Fruit fly (Drosophila melanogaster) whole organism, prepupa: ENCODE measurements around the gene CG13043.
A peak's percentile ranks its signal among the peaks of the same experiment; 100 is the strongest.

Experiments
- CG10631 ChIP-seq: fragments of 200-800 bp; sonication (Bioruptor generic); optimal IDR thresholded peaks from 2 replicates; lab custom pipeline; 2016; ENCODE audit warnings: missing biosample characterization, missing genetic modification characterization
- CG10669 ChIP-seq: fragments of 200-800 bp; sonication (Bioruptor generic); optimal IDR thresholded peaks from 3 replicates; lab custom pipeline; 2018; ENCODE audit warnings: missing biosample characterization, mild to moderate bottlenecking, missing genetic modification characterization, moderate library complexity
- CG11294 ChIP-seq: fragments of 200-800 bp; sonication (Bioruptor generic); IDR thresholded peaks from 2 replicates; pipeline ENCODE4 v1.3.6; 2022; ENCODE audit warnings: missing biosample characterization, missing genetic modification characterization
- CG15336 ChIP-seq: fragments of 200-800 bp; sonication (Bioruptor generic); IDR thresholded peaks from 2 replicates; pipeline ENCODE4 v1.3.6; 2022; ENCODE audit warnings: missing biosample characterization, missing genetic modification characterization
- CG3032 ChIP-seq: fragments of 200-800 bp; optimal IDR thresholded peaks from 2 replicates; lab custom pipeline; 2019; ENCODE audit warnings: missing biosample characterization, mild to moderate bottlenecking, missing genetic modification characterization, moderate library complexity
- CG32006 ChIP-seq: fragments of 200-800 bp; sonication (Bioruptor generic); optimal IDR thresholded peaks from 3 replicates; lab custom pipeline; 2017; ENCODE audit warnings: missing biosample characterization, mild to moderate bottlenecking, missing genetic modification characterization
- CG34406 ChIP-seq: fragments of 200-800 bp; sonication (Bioruptor generic); optimal IDR thresholded peaks from 3 replicates; lab custom pipeline; 2016; ENCODE audit warnings: missing biosample characterization, missing genetic modification characterization
- CG4318 ChIP-seq: fragments of 200-800 bp; sonication (Bioruptor generic); optimal IDR thresholded peaks from 3 replicates; lab custom pipeline; 2017; ENCODE audit warnings: missing biosample characterization, mild to moderate bottlenecking, missing genetic modification characterization
- CG6276 ChIP-seq: fragments of 200-800 bp; sonication (Bioruptor generic); optimal IDR thresholded peaks from 2 replicates; lab custom pipeline; 2017; ENCODE audit warnings: missing biosample characterization, mild to moderate bottlenecking, missing genetic modification characterization
- CG6792 ChIP-seq: fragments of 200-800 bp; sonication (Bioruptor generic); optimal IDR thresholded peaks from 3 replicates; lab custom pipeline; 2016; ENCODE audit warnings: missing biosample characterization, missing genetic modification characterization
- CG6808 ChIP-seq: fragments of 200-800 bp; sonication (Bioruptor generic); optimal IDR thresholded peaks from 3 replicates; lab custom pipeline; 2017; ENCODE audit warnings: missing biosample characterization, missing genetic modification characterization, mild to moderate bottlenecking, moderate library complexity, missing genetic modification reagents
- CG6854 ChIP-seq: fragments of 200-800 bp; sonication (Bioruptor generic); optimal IDR thresholded peaks from 2 replicates; lab custom pipeline; 2017; ENCODE audit warnings: missing biosample characterization, mild to moderate bottlenecking, missing genetic modification characterization
- CG7368 ChIP-seq: fragments of 200-800 bp; sonication (Bioruptor generic); optimal IDR thresholded peaks from 3 replicates; lab custom pipeline; 2016; ENCODE audit warnings: missing biosample characterization, missing genetic modification characterization
- CG8119 ChIP-seq: fragments of 200-800 bp; sonication (Bioruptor generic); IDR thresholded peaks from 3 replicates; pipeline ENCODE4 v1.3.6; 2022; ENCODE audit warnings: missing biosample characterization, missing genetic modification characterization
- CG8319 ChIP-seq: fragments of 200-800 bp; sonication (Bioruptor generic); optimal IDR thresholded peaks from 3 replicates; lab custom pipeline; 2016; ENCODE audit warnings: missing biosample characterization, missing genetic modification characterization
- CG9139 ChIP-seq: fragments of 200-800 bp; sonication (Bioruptor generic); optimal IDR thresholded peaks from 3 replicates; lab custom pipeline; 2017; ENCODE audit warnings: missing biosample characterization, mild to moderate bottlenecking, missing genetic modification characterization
- Eip78C ChIP-seq: fragments of 200-800 bp; sonication (Bioruptor generic); peaks from one replicate; lab custom pipeline; 2016; ENCODE audit warnings: missing biosample characterization, missing genetic modification characterization
- Eip93F ChIP-seq: fragments of 200-800 bp; sonication (Bioruptor generic); optimal IDR thresholded peaks from 2 replicates; lab custom pipeline; 2016; ENCODE audit warnings: missing biosample characterization, mild to moderate bottlenecking, missing genetic modification characterization
- Ets96B ChIP-seq: fragments of 200-800 bp; optimal IDR thresholded peaks from 2 replicates; lab custom pipeline; 2019; ENCODE audit warnings: missing biosample characterization, mild to moderate bottlenecking, missing genetic modification characterization, moderate library complexity
- Gug ChIP-seq: fragments of 200-800 bp; sonication (Bioruptor generic); IDR thresholded peaks from 2 replicates; pipeline ENCODE4 v1.3.6; 2022; ENCODE audit warnings: missing biosample characterization, missing genetic modification characterization
- Hr39 ChIP-seq: fragments of 200-800 bp; sonication (Bioruptor generic); optimal IDR thresholded peaks from 2 replicates; lab custom pipeline; 2016; ENCODE audit warnings: missing biosample characterization, missing genetic modification characterization
- Hr4 ChIP-seq: fragments of 200-800 bp; sonication (Bioruptor generic); optimal IDR thresholded peaks from 3 replicates; lab custom pipeline; 2016; ENCODE audit warnings: missing biosample characterization, missing genetic modification characterization
- Met ChIP-seq: fragments of 200-800 bp; sonication (Bioruptor generic); optimal IDR thresholded peaks from 3 replicates; lab custom pipeline; 2016; ENCODE audit warnings: missing biosample characterization, missing genetic modification characterization
- Smox ChIP-seq: fragments of 200-800 bp; sonication (Bioruptor generic); optimal IDR thresholded peaks from 3 replicates; lab custom pipeline; 2016; ENCODE audit warnings: missing biosample characterization, missing genetic modification characterization
- achi ChIP-seq: fragments of 200-800 bp; sonication (Bioruptor generic); optimal IDR thresholded peaks from 3 replicates; lab custom pipeline; 2016; ENCODE audit warnings: missing biosample characterization, missing genetic modification characterization
- acj6 ChIP-seq: fragments of 200-800 bp; sonication (Bioruptor generic); optimal IDR thresholded peaks from 3 replicates; lab custom pipeline; 2016; ENCODE audit warnings: missing biosample characterization, missing genetic modification characterization
- cyc ChIP-seq: fragments of 200-800 bp; sonication (Bioruptor generic); optimal IDR thresholded peaks from 3 replicates; lab custom pipeline; 2016; ENCODE audit warnings: missing biosample characterization, missing genetic modification characterization
- dac ChIP-seq: fragments of 200-800 bp; sonication (Bioruptor generic); optimal IDR thresholded peaks from 2 replicates; lab custom pipeline; 2017; ENCODE audit warnings: missing biosample characterization, mild to moderate bottlenecking, missing genetic modification characterization
- dsx ChIP-seq: fragments of 200-800 bp; optimal IDR thresholded peaks from 3 replicates; lab custom pipeline; 2019; ENCODE audit warnings: missing biosample characterization, mild to moderate bottlenecking, missing genetic modification characterization, moderate library complexity; ENCODE audit not compliant: poor library complexity, severe bottlenecking
- esn ChIP-seq: fragments of 200-800 bp; sonication (Bioruptor generic); optimal IDR thresholded peaks from 2 replicates; lab custom pipeline; 2016; ENCODE audit warnings: missing biosample characterization, mild to moderate bottlenecking, missing genetic modification characterization, moderate library complexity
- fd59A ChIP-seq: fragments of 200-800 bp; sonication (Bioruptor generic); optimal IDR thresholded peaks from 2 replicates; lab custom pipeline; 2017; ENCODE audit warnings: missing biosample characterization, mild to moderate bottlenecking, missing genetic modification characterization, missing genetic modification reagents
- fd85E ChIP-seq: fragments of 200-800 bp; sonication (Bioruptor generic); optimal IDR thresholded peaks from 3 replicates; lab custom pipeline; 2016; ENCODE audit warnings: missing biosample characterization, missing genetic modification characterization
- fkh ChIP-seq: fragments of 200-800 bp; sonication (Bioruptor generic); optimal IDR thresholded peaks from 3 replicates; lab custom pipeline; 2017; ENCODE audit warnings: missing biosample characterization, mild to moderate bottlenecking, missing genetic modification characterization, moderate library complexity
- net ChIP-seq: fragments of 200-800 bp; sonication (Bioruptor generic); optimal IDR thresholded peaks from 3 replicates; lab custom pipeline; 2016; ENCODE audit warnings: missing biosample characterization, missing genetic modification characterization
- salr ChIP-seq, 2 experiments: fragments of 200-800 bp; sonication (Bioruptor generic); optimal IDR thresholded peaks; 3 replicates each; lab custom pipeline; 2016 to 2018; ENCODE audit warnings: missing biosample characterization in 2 of 2, missing genetic modification characterization in 2 of 2, mild to moderate bottlenecking in 1 of 2
- spab ChIP-seq: fragments of 200-800 bp; sonication (Bioruptor generic); optimal IDR thresholded peaks from 2 replicates; lab custom pipeline; 2017; ENCODE audit warnings: missing biosample characterization, mild to moderate bottlenecking, missing genetic modification characterization, missing genetic modification reagents
- ss ChIP-seq, 2 experiments: fragments of 200-800 bp; sonication (Bioruptor generic); optimal IDR thresholded peaks; 2 replicates in 1 of 2; 3 replicates in 1 of 2; lab custom pipeline; 2017 to 2018; ENCODE audit warnings: mild to moderate bottlenecking in 2 of 2, missing biosample characterization in 2 of 2, missing genetic modification characterization in 2 of 2, moderate library complexity in 1 of 2
- svp ChIP-seq: fragments of 200-800 bp; sonication (Bioruptor generic); peaks from one replicate; lab custom pipeline; 2016; ENCODE audit warnings: missing biosample characterization, missing genetic modification characterization
- topi ChIP-seq: fragments of 200-800 bp; sonication (Bioruptor generic); optimal IDR thresholded peaks from 3 replicates; lab custom pipeline; 2016; ENCODE audit warnings: missing biosample characterization, missing genetic modification characterization

Gene CG13043

DNA sequence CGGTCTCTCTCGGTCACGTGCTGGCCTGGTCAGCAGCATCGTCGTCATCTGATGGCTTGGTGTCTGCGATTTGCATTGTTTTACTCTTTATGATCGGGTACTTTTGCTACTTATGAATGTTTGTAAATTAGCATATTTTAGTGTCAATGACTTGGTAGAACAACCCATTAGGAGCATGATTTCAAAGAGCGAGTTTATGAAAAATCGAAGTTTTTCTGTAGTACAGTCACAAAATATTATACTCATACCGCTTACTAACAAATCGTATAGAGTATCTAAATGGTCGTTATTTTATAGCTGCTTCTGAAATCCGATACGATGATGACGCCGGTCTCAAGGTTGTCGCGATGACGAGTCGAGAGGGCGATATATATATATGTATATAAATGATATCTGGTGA, 19.4 kb downstream of the CG13043 start (continued):
- TF ChIP-seq ss (GFP tag; optimal IDR thresholded peaks at IDR 0.05; lab: Kevin White, UChicago) (peak; percentile 54 to 88), CG8319 (GFP tag; lab: Kevin White, UChicago) (peak; percentile 38), CG4318 (GFP tag; lab: Kevin White, UChicago) (no peak), topi (GFP tag; lab: Kevin White, UChicago) (peak; percentile 35), CG10631 (GFP tag; lab: Kevin White, UChicago) (peak; percentile 54), dac (GFP tag; lab: Kevin White, UChicago) (no peak), CG10669 (GFP tag; lab: Kevin White, UChicago) (peak; percentile 85), dsx (GFP tag; lab: Kevin White, UChicago) (peak; percentile 77), cyc (peak; percentile 3), CG11294 (GFP tag; lab: Robert Waterston, UW) (no peak), CG32006 (peak; percentile 9), Eip93F (GFP tag; lab: Kevin White, UChicago) (no peak), fkh (GFP tag; lab: Kevin White, UChicago) (no peak), salr (GFP tag; optimal IDR thresholded peaks at IDR 0.05; lab: Kevin White, UChicago) (peak in 1 of 2 experiments; percentile 56), CG7368 (GFP tag; lab: Kevin White, UChicago) (peak; percentile 43), esn (GFP tag; lab: Kevin White, UChicago) (peak; percentile 37), CG8119 (GFP tag; lab: Robert Waterston, UW) (no peak), Gug (no peak), Met (GFP tag; lab: Kevin White, UChicago) (peak; percentile 19), CG6276 (no peak)
- TF ChIP-seq, all 60 proteins: peak for 43

DNA sequence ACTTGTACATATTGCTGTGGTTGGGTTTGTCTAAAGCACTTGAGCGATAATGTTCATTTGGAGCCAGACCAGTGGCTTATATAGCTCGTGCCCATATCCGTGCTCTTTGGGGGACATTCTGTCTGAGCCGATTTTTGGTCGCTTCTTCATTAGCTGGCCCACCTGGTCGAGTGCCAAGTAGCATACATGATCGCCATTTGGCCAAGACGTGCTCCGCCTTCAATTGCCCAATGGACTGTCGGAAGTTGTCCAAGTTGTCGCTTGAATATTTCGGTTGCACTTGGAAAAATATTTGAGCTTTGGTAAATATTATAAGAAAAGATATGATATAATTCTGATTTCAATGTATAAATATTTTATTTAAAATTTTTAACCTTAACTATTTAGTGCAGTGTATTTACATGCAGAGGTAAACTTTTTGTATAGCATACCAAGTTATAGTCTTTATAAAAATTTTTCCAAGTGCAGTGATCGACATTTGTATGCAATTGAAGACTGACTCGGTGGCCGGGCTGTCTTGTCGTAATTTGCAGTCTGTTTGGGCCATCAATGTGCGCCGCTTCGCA, 20.2 kb downstream of the CG13043 start, which contains the start of gene CG13047:
Gene CG13047 (minus strand): TSS at position 51 of the 566 bp plus-strand sequence.
- no peak for TF ChIP-seq fd59A (GFP tag; lab: Kevin White, UChicago)
- TF ChIP-seq CG15336, result 0 out of 2 replicates have a peak, but pooled peaks have one; percentile 26
- TF ChIP-seq CG3032 (tag; lab: Kevin White, UChicago), result peak; percentile 56
- no peak for TF ChIP-seq CG6792 (GFP tag; lab: Kevin White, UChicago)
- no peak for TF ChIP-seq net (GFP tag; lab: Kevin White, UChicago)
- TF ChIP-seq Smox (GFP tag; lab: Kevin White, UChicago), result no peak
- peak; percentile 26 for TF ChIP-seq CG10669 (GFP tag; lab: Kevin White, UChicago)
- no peak for TF ChIP-seq achi (GFP tag; lab: Kevin White, UChicago)
- TF ChIP-seq Ets96B (tag; lab: Kevin White, UChicago), result peak; percentile 37
- TF ChIP-seq spab (GFP tag; lab: Kevin White, UChicago), result no peak
- TF ChIP-seq fd85E (GFP tag; lab: Kevin White, UChicago), result no peak
- TF ChIP-seq CG7368 (GFP tag; lab: Kevin White, UChicago), result no peak
- no peak for TF ChIP-seq CG9139 (GFP tag; lab: Kevin White, UChicago)
- TF ChIP-seq CG34406 (GFP tag; lab: Kevin White, UChicago), result no peak
- TF ChIP-seq Eip78C (GFP tag; lab: Kevin White, UChicago), result peak; percentile 49
- no peak for TF ChIP-seq CG6854 (GFP tag; lab: Kevin White, UChicago)
- no peak for TF ChIP-seq svp (GFP tag; lab: Kevin White, UChicago)
- TF ChIP-seq Hr39 (GFP tag; lab: Kevin White, UChicago), result no peak
- peak; percentile 10 for TF ChIP-seq CG10631 (GFP tag; lab: Kevin White, UChicago)
- TF ChIP-seq CG6808 (GFP tag; lab: Kevin White, UChicago), result peak; percentile 13
- no peak for TF ChIP-seq Hr4 (GFP tag; lab: Kevin White, UChicago)
- no peak for TF ChIP-seq esn (GFP tag; lab: Kevin White, UChicago)
- TF ChIP-seq acj6 (GFP tag; lab: Kevin White, UChicago), result peak; percentile 13
- TF ChIP-seq CG32006, result peak; percentile 2
